Fruit fly (Drosophila melanogaster) whole organism, embryonic: Measurements from ENCODE around the gene CG15019.

ENCODE experiments used
- ATbp ChIP-seq: fragments of 200-800 bp; sonication (Bioruptor generic); optimal IDR thresholded peaks from 2 replicates; lab custom pipeline; 2017; ENCODE audit warnings: missing biosample characterization, mild to moderate bottlenecking, missing genetic modification characterization, missing genetic modification reagents
- Aef1 ChIP-seq: fragments of 200-800 bp; sonication (Bioruptor generic); IDR thresholded peaks from 3 replicates; pipeline ENCODE4 v1.3.6; 2022; ENCODE audit warnings: missing biosample characterization, missing genetic modification characterization
- Bteb2 ChIP-seq: fragments of 200-800 bp; sonication (Bioruptor generic); optimal IDR thresholded peaks from 2 replicates; lab custom pipeline; 2016; ENCODE audit warnings: missing biosample characterization, missing genetic modification characterization
- CG10209 ChIP-seq: fragments of 200-800 bp; sonication (Bioruptor generic); optimal IDR thresholded peaks from 3 replicates; lab custom pipeline; 2017; ENCODE audit warnings: missing biosample characterization, mild to moderate bottlenecking, missing genetic modification characterization, missing genetic modification reagents
- CG10366 ChIP-seq: fragments of 200-800 bp; sonication (Bioruptor generic); IDR thresholded peaks from 2 replicates; pipeline ENCODE4 v1.3.6; 2022; ENCODE audit warnings: missing biosample characterization, missing genetic modification characterization
- CG10431 ChIP-seq: fragments of 200-800 bp; sonication (Bioruptor generic); optimal IDR thresholded peaks from 3 replicates; lab custom pipeline; 2018; ENCODE audit warnings: missing biosample characterization, mild to moderate bottlenecking, missing genetic modification characterization
- CG10654 ChIP-seq: fragments of 200-800 bp; sonication (Bioruptor generic); optimal IDR thresholded peaks from 2 replicates; lab custom pipeline; 2016; ENCODE audit warnings: missing biosample characterization, missing genetic modification characterization
- CG10979 ChIP-seq: fragments of 200-800 bp; sonication (Bioruptor generic); optimal IDR thresholded peaks from 2 replicates; lab custom pipeline; 2018; ENCODE audit warnings: missing biosample characterization, mild to moderate bottlenecking, missing genetic modification characterization, moderate library complexity
- CG12391 ChIP-seq: fragments of 200-800 bp; sonication (Bioruptor generic); optimal IDR thresholded peaks from 3 replicates; lab custom pipeline; 2018; ENCODE audit warnings: missing biosample characterization, mild to moderate bottlenecking, missing genetic modification characterization, moderate library complexity
- CG12744 ChIP-seq: fragments of 200-800 bp; sonication (Bioruptor generic); optimal IDR thresholded peaks from 2 replicates; lab custom pipeline; 2016; ENCODE audit warnings: missing biosample characterization, missing genetic modification characterization
- CG13287 ChIP-seq: fragments of 200-800 bp; sonication (Bioruptor generic); IDR thresholded peaks from 2 replicates; pipeline ENCODE4 v1.3.6; 2022; ENCODE audit warnings: missing biosample characterization, missing genetic modification characterization; ENCODE audit not compliant: partially characterized antibody
- CG15696 ChIP-seq: fragments of 200-800 bp; sonication (Bioruptor generic); optimal IDR thresholded peaks from 2 replicates; lab custom pipeline; 2019; ENCODE audit warnings: missing biosample characterization, mild to moderate bottlenecking, missing genetic modification characterization, moderate library complexity
- CG16813 ChIP-seq: fragments of 200-800 bp; sonication (Bioruptor generic); IDR thresholded peaks from 3 replicates; pipeline ENCODE4 v1.3.6; 2022; ENCODE audit warnings: missing biosample characterization, missing genetic modification characterization; ENCODE audit not compliant: partially characterized antibody
- CG16815 ChIP-seq: fragments of 200-800 bp; sonication (Bioruptor generic); optimal IDR thresholded peaks from 3 replicates; lab custom pipeline; 2017; ENCODE audit warnings: missing biosample characterization, mild to moderate bottlenecking, missing genetic modification characterization
- CG17802 ChIP-seq: fragments of 200-800 bp; sonication (Bioruptor generic); optimal IDR thresholded peaks from 2 replicates; lab custom pipeline; 2018; ENCODE audit warnings: missing biosample characterization, mild to moderate bottlenecking, missing genetic modification characterization, moderate library complexity
- CG18599 ChIP-seq: fragments of 200-800 bp; sonication (Bioruptor generic); optimal IDR thresholded peaks from 3 replicates; lab custom pipeline; 2017; ENCODE audit warnings: missing biosample characterization, missing genetic modification characterization, mild to moderate bottlenecking, moderate library complexity, missing genetic modification reagents
- CG2116 ChIP-seq: fragments of 200-800 bp; sonication (Bioruptor generic); optimal IDR thresholded peaks from 3 replicates; lab custom pipeline; 2018; ENCODE audit warnings: missing biosample characterization, mild to moderate bottlenecking, missing genetic modification characterization
- CG2889 ChIP-seq: fragments of 200-800 bp; sonication (Bioruptor generic); IDR thresholded peaks from 3 replicates; pipeline ENCODE4 v1.3.6; 2022; ENCODE audit warnings: missing biosample characterization, missing genetic modification characterization
- CG31388 ChIP-seq: fragments of 200-800 bp; sonication (Bioruptor generic); optimal IDR thresholded peaks from 2 replicates; lab custom pipeline; 2016; ENCODE audit warnings: missing biosample characterization, missing genetic modification characterization
- CG31441 ChIP-seq: fragments of 200-800 bp; sonication (Bioruptor generic); IDR thresholded peaks from 2 replicates; pipeline ENCODE4 v1.3.6; 2022; ENCODE audit warnings: missing biosample characterization, missing genetic modification characterization
- CG3163 ChIP-seq: fragments of 200-800 bp; sonication (Bioruptor generic); optimal IDR thresholded peaks from 3 replicates; lab custom pipeline; 2016; ENCODE audit warnings: missing biosample characterization, missing genetic modification characterization
- CG3281 ChIP-seq: fragments of 200-800 bp; sonication (Bioruptor generic); optimal IDR thresholded peaks from 3 replicates; lab custom pipeline; 2017; ENCODE audit warnings: missing biosample characterization, mild to moderate bottlenecking, missing genetic modification characterization
- CG33557 ChIP-seq: fragments of 200-800 bp; sonication (Bioruptor generic); optimal IDR thresholded peaks from 2 replicates; lab custom pipeline; 2019; ENCODE audit warnings: missing biosample characterization, mild to moderate bottlenecking, missing genetic modification characterization, moderate library complexity
- CTCF ChIP-seq: fragments of 200-800 bp; sonication (Bioruptor generic); optimal IDR thresholded peaks from 2 replicates; lab custom pipeline; 2017; ENCODE audit warnings: missing biosample characterization, mild to moderate bottlenecking, missing genetic modification characterization, moderate library complexity
- Dref ChIP-seq: fragments of 200-800 bp; sonication (Bioruptor generic); IDR thresholded peaks from 2 replicates; pipeline ENCODE4 v1.3.6; 2022; ENCODE audit warnings: missing biosample characterization, missing genetic modification characterization
- E2f2 ChIP-seq: fragments of 200-800 bp; sonication (Bioruptor generic); IDR thresholded peaks from 2 replicates; pipeline ENCODE4 v1.3.6; 2022; ENCODE audit warnings: missing biosample characterization, missing genetic modification characterization
- Elba2 ChIP-seq: fragments of 200-800 bp; sonication (Bioruptor generic); optimal IDR thresholded peaks from 3 replicates; lab custom pipeline; 2016; ENCODE audit warnings: missing biosample characterization, missing genetic modification characterization
- H2.0 ChIP-seq: fragments of 200-800 bp; sonication (Bioruptor generic); IDR thresholded peaks from 2 replicates; pipeline ENCODE4 v1.3.6; 2022; ENCODE audit warnings: missing biosample characterization, missing genetic modification characterization
- Ravus ChIP-seq: fragments of 200-800 bp; sonication (Bioruptor generic); IDR thresholded peaks from 2 replicates; pipeline ENCODE4 v1.3.6; 2022; ENCODE audit warnings: missing biosample characterization, missing genetic modification characterization
- Sox100B ChIP-seq: fragments of 200-800 bp; sonication (Bioruptor generic); optimal IDR thresholded peaks from 3 replicates; lab custom pipeline; 2018; ENCODE audit warnings: missing biosample characterization, mild to moderate bottlenecking, missing genetic modification characterization
- bigmax ChIP-seq: fragments of 200-800 bp; sonication (Bioruptor generic); optimal IDR thresholded peaks from 2 replicates; lab custom pipeline; 2018; ENCODE audit warnings: missing biosample characterization, mild to moderate bottlenecking, missing genetic modification characterization
- bowl ChIP-seq: fragments of 200-800 bp; sonication (Bioruptor generic); IDR thresholded peaks from 2 replicates; pipeline ENCODE4 v1.3.6; 2022; ENCODE audit warnings: missing biosample characterization, missing genetic modification characterization
- btn ChIP-seq: fragments of 200-800 bp; sonication (Bioruptor generic); optimal IDR thresholded peaks from 2 replicates; lab custom pipeline; 2016; ENCODE audit warnings: missing biosample characterization, missing genetic modification characterization
- esg ChIP-seq: fragments of 200-800 bp; sonication (Bioruptor generic); conservative IDR thresholded peaks from 2 replicates; pipeline ENCODE4 v1.3.6; 2022; ENCODE audit warnings: missing biosample characterization, missing genetic modification characterization
- ewg ChIP-seq: fragments of 200-800 bp; sonication (Bioruptor generic); optimal IDR thresholded peaks from 3 replicates; lab custom pipeline; 2017; ENCODE audit warnings: mild to moderate bottlenecking, missing biosample characterization, missing genetic modification reagents, missing genetic modification characterization
- fd96Cb ChIP-seq: fragments of 200-800 bp; sonication (Bioruptor generic); optimal IDR thresholded peaks from 2 replicates; lab custom pipeline; 2018; ENCODE audit warnings: missing biosample characterization, mild to moderate bottlenecking, missing genetic modification characterization, moderate library complexity
- inv ChIP-seq: fragments of 200-800 bp; sonication (Bioruptor generic); IDR thresholded peaks from 2 replicates; pipeline ENCODE4 v1.3.6; 2022; ENCODE audit warnings: missing biosample characterization, missing genetic modification characterization; ENCODE audit not compliant: partially characterized antibody
- ken ChIP-seq: fragments of 200-800 bp; sonication (Bioruptor generic); IDR thresholded peaks from 3 replicates; pipeline ENCODE4 v1.3.6; 2022; ENCODE audit warnings: missing biosample characterization, missing genetic modification characterization
- klu ChIP-seq: fragments of 200-800 bp; sonication (Bioruptor generic); IDR thresholded peaks from 2 replicates; pipeline ENCODE4 v1.3.6; 2022; ENCODE audit warnings: missing biosample characterization, missing genetic modification characterization
- lola ChIP-seq, 3 experiments: fragments of >200 bp in 2 of 3; fragments of 200-800 bp in 1 of 3; sonication (Bioruptor generic) in 1 of 3; optimal IDR thresholded peaks; 2 replicates each; lab custom pipeline; 2017 to 2019; ENCODE audit warnings: missing biosample characterization in 3 of 3, missing genetic modification characterization in 3 of 3, mild to moderate bottlenecking in 1 of 3, moderate library complexity in 1 of 3
- nmo ChIP-seq: fragments of 200-800 bp; sonication (Bioruptor generic); optimal IDR thresholded peaks from 2 replicates; lab custom pipeline; 2018; ENCODE audit warnings: missing biosample characterization, mild to moderate bottlenecking, missing genetic modification characterization, moderate library complexity
- otp ChIP-seq: fragments of 200-800 bp; sonication (Bioruptor generic); IDR thresholded peaks from 3 replicates; pipeline ENCODE4, ENCODE4 v1.3.6; 2022; ENCODE audit warnings: missing biosample characterization, missing genetic modification characterization
- peb ChIP-seq: fragments of 200-800 bp; sonication (Bioruptor generic); IDR thresholded peaks from 2 replicates; pipeline ENCODE4 v1.3.6; 2022; ENCODE audit warnings: missing biosample characterization, missing genetic modification characterization
- prd ChIP-seq, 3 experiments: fragments of >200 bp in 2 of 3; fragments of 200-800 bp in 1 of 3; sonication (Bioruptor generic) in 1 of 3; optimal IDR thresholded peaks in 2 of 3; IDR thresholded peaks in 1 of 3; 2 replicates in 2 of 3; 3 replicates in 1 of 3; pipeline versions ENCODE4 v1.3.6 to Lab custom; 2017 to 2022; ENCODE audit warnings: missing biosample characterization in 1 of 3, missing genetic modification characterization in 1 of 3
- pros ChIP-seq: fragments of 200-800 bp; sonication (Bioruptor generic); optimal IDR thresholded peaks from 3 replicates; lab custom pipeline; 2019; ENCODE audit warnings: missing biosample characterization, mild to moderate bottlenecking, missing genetic modification characterization, moderate library complexity
- salm ChIP-seq: fragments of 200-800 bp; sonication (Bioruptor generic); optimal IDR thresholded peaks from 2 replicates; lab custom pipeline; 2018; ENCODE audit warnings: missing biosample characterization, mild to moderate bottlenecking, missing genetic modification characterization
- shn ChIP-seq: fragments of 200-800 bp; sonication (Bioruptor generic); optimal IDR thresholded peaks from 3 replicates; lab custom pipeline; 2016; ENCODE audit warnings: missing biosample characterization, missing genetic modification characterization
- sisA ChIP-seq: fragments of 200-800 bp; sonication (Bioruptor generic); IDR thresholded peaks from 2 replicates; pipeline ENCODE4 v1.3.6; 2022; ENCODE audit warnings: missing biosample characterization, missing genetic modification characterization
- wek ChIP-seq: fragments of 200-800 bp; sonication (Bioruptor generic); optimal IDR thresholded peaks from 3 replicates; lab custom pipeline; 2018; ENCODE audit warnings: missing biosample characterization, mild to moderate bottlenecking, missing genetic modification characterization, moderate library complexity
- zf30C ChIP-seq: fragments of 200-800 bp; sonication (Bioruptor generic); optimal IDR thresholded peaks from 3 replicates; lab custom pipeline; 2018; ENCODE audit warnings: missing biosample characterization, mild to moderate bottlenecking, missing genetic modification characterization

The CG15019 gene

dm6 chr3L:4399905-4400304, 6.0 kb downstream of the CG15019 start (continued):
- TF ChIP-seq Aef1 (no peak), Bteb2 (GFP tag; lab: Kevin White, UChicago) (no peak), lola (GFP tag; optimal IDR thresholded peaks at IDR 0.05; lab: Kevin White, UChicago) (peak in 1 of 3 experiments; percentile 23), ewg (GFP tag; lab: Kevin White, UChicago) (no peak), E2f2 (GFP tag; lab: Robert Waterston, UW) (no peak), CG16813 (no peak), shn (GFP tag; lab: Kevin White, UChicago) (no peak), inv (GFP tag; lab: Robert Waterston, UW) (no peak), CG33557 (no peak), fd96Cb (tag; lab: Kevin White, UChicago) (peak; percentile 31), salm (tag; lab: Kevin White, UChicago) (no peak), ATbp (GFP tag; lab: Kevin White, UChicago) (peak; percentile 47), Ravus (no peak), CG3281 (no peak), CG15696 (no peak), prd (optimal IDR thresholded peaks at IDR 0.05; lab: Kevin White, UChicago) (no peak), prd (GFP tag; IDR thresholded peaks at IDR 0.05; lab: Robert Waterston, UW) (peak; percentile 60; the same call in 2 of the 3 replicates), CG10654 (no peak), Elba2 (GFP tag; lab: Kevin White, UChicago) (no peak), CG3163 (no peak), CG2116 (no peak), peb (no peak), CG10431 (GFP tag; lab: Kevin White, UChicago) (no peak), CG31388 (GFP tag; lab: Kevin White, UChicago) (no peak), wek (GFP tag; lab: Kevin White, UChicago) (no peak), esg (GFP tag; lab: Robert Waterston, UW) (0 out of 2 replicates have a peak, but pooled peaks have one; percentile 14), sisA (no peak), bigmax (GFP tag; lab: Kevin White, UChicago) (no peak), pros (GFP tag; lab: Kevin White, UChicago) (no peak), bowl (GFP tag; lab: Robert Waterston, UW) (no peak), nmo (GFP tag; lab: Kevin White, UChicago) (peak; percentile 31), zf30C (GFP tag; lab: Kevin White, UChicago) (no peak), CG13287 (GFP tag; lab: Robert Waterston, UW) (no peak), otp (GFP tag; lab: Robert Waterston, UW) (0 out of 3 replicates have a peak, but pooled peaks have one; percentile 12), Dref (GFP tag; lab: Robert Waterston, UW) (no peak), CTCF (GFP tag; lab: Kevin White, UChicago) (no peak), CG10366 (GFP tag; lab: Robert Waterston, UW) (peak; percentile 34; the same call in 1 of the 2 replicates), CG12744 (GFP tag; lab: Kevin White, UChicago) (no peak), CG31441 (GFP tag; lab: Robert Waterston, UW) (peak; percentile 48; the same call in 1 of the 2 replicates), CG18599 (GFP tag; lab: Kevin White, UChicago) (no peak), CG10979 (tag; lab: Kevin White, UChicago) (peak; percentile 67), CG17802 (no peak), btn (GFP tag; lab: Kevin White, UChicago) (no peak), CG16815 (GFP tag; lab: Kevin White, UChicago) (no peak), ken (GFP tag; lab: Robert Waterston, UW) (no peak), CG12391 (peak; percentile 24), CG2889 (GFP tag; lab: Robert Waterston, UW) (no peak), klu (GFP tag; lab: Robert Waterston, UW) (no peak), H2.0 (GFP tag; lab: Robert Waterston, UW) (0 out of 2 replicates have a peak, but pooled peaks have one; percentile 6), CG10209 (no peak), Sox100B (no peak)
